Worm (Caenorhabditis elegans): ENCODE data around the gene memi-1.

DNA sequence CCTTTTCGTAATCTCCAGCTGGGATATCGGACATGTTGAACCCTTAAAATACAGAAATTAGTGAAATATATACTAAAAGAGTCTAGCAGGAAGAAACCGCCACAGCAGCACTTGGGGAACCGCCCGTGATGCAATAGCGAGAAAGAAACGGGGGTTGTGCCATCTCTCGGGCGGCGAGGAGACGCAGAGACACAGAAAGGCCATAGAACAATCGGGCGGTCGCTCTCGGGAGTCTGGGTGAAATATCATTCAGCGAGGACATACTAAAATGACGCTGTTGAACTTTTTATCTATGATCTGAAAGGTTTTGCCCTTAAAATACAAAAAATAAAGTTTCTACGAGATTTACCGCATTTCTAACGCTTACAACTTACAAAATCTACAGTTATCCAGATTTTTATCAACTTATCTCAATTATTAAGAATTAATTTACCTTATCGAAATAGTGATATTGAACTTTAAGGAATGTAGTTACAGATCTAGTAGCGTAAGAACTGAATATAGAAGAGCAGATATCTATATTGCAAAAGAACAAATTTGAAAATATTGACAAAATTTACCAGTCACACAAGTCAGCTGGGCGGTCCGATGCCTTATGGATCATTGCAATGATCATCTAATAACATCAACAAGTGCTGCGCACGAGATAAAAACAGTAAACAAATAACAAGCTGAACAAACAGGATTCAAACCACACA is 11.7 kb downstream of the memi-1 start, which contains the start of gene cyc-2.1:
- TF ChIP-seq W03F9.2 (tag; optimal IDR thresholded peaks at IDR 0.05) = no peak
- no peak for TF ChIP-seq him-1 (tag; optimal IDR thresholded peaks at IDR 0.05)

All from whole organism, L4/young adult.